Fruit fly (Drosophila melanogaster) whole organism, embryonic: Measurements from ENCODE around the gene APC4.

ENCODE experiments used
- Atf-2 ChIP-seq: fragments of 200-800 bp; sonication (Bioruptor generic); optimal IDR thresholded peaks from 2 replicates; lab custom pipeline; 2016; ENCODE audit warnings: missing biosample characterization, missing genetic modification characterization
- Blimp-1 ChIP-seq: fragments of 200-800 bp; sonication (Bioruptor generic); optimal IDR thresholded peaks from 3 replicates; lab custom pipeline; 2018; ENCODE audit warnings: missing biosample characterization, missing genetic modification characterization, mild to moderate bottlenecking, moderate library complexity, missing genetic modification reagents
- C15 ChIP-seq: fragments of 200-800 bp; sonication (Bioruptor generic); IDR thresholded peaks from 3 replicates; pipeline ENCODE4 v1.3.6; 2022; ENCODE audit warnings: missing biosample characterization, missing genetic modification characterization
- CG10959 ChIP-seq: fragments of 200-800 bp; sonication (Bioruptor generic); IDR thresholded peaks from 2 replicates; pipeline ENCODE4 v1.3.6; 2022; ENCODE audit warnings: missing biosample characterization, missing genetic modification characterization
- CG12659 ChIP-seq: fragments of 200-800 bp; sonication (Bioruptor generic); optimal IDR thresholded peaks from 3 replicates; lab custom pipeline; 2017; ENCODE audit warnings: mild to moderate bottlenecking, missing biosample characterization, missing genetic modification reagents, missing genetic modification characterization
- CG13287 ChIP-seq: fragments of 200-800 bp; sonication (Bioruptor generic); IDR thresholded peaks from 2 replicates; pipeline ENCODE4 v1.3.6; 2022; ENCODE audit warnings: missing biosample characterization, missing genetic modification characterization; ENCODE audit not compliant: partially characterized antibody
- CG14014 ChIP-seq: fragments of 200-800 bp; sonication (Bioruptor generic); IDR thresholded peaks from 2 replicates; pipeline ENCODE4 v1.3.6; 2022; ENCODE audit warnings: missing biosample characterization, missing genetic modification characterization
- CG15011 ChIP-seq: fragments of 200-800 bp; sonication (Bioruptor generic); optimal IDR thresholded peaks from 3 replicates; lab custom pipeline; 2018; ENCODE audit warnings: missing biosample characterization, mild to moderate bottlenecking, missing genetic modification characterization
- CG17328 ChIP-seq: fragments of 200-800 bp; sonication (Bioruptor generic); IDR thresholded peaks from 2 replicates; pipeline ENCODE4 v1.3.6; 2022; ENCODE audit warnings: missing biosample characterization, missing genetic modification characterization
- CG17385 ChIP-seq: fragments of 200-800 bp; sonication (Bioruptor generic); optimal IDR thresholded peaks from 3 replicates; lab custom pipeline; 2018; ENCODE audit warnings: missing biosample characterization, mild to moderate bottlenecking, missing genetic modification characterization
- CG17802 ChIP-seq: fragments of 200-800 bp; sonication (Bioruptor generic); optimal IDR thresholded peaks from 2 replicates; lab custom pipeline; 2018; ENCODE audit warnings: missing biosample characterization, mild to moderate bottlenecking, missing genetic modification characterization, moderate library complexity
- CG31388 ChIP-seq: fragments of 200-800 bp; sonication (Bioruptor generic); optimal IDR thresholded peaks from 2 replicates; lab custom pipeline; 2016; ENCODE audit warnings: missing biosample characterization, missing genetic modification characterization
- CG34224 ChIP-seq: fragments of 200-800 bp; sonication (Bioruptor generic); IDR thresholded peaks from 3 replicates; pipeline ENCODE4 v1.3.6; 2022; ENCODE audit warnings: missing biosample characterization, missing genetic modification characterization; ENCODE audit not compliant: partially characterized antibody
- CG3847 ChIP-seq: fragments of 200-800 bp; sonication (Bioruptor generic); IDR thresholded peaks from 2 replicates; pipeline ENCODE4 v1.3.6; 2022; ENCODE audit warnings: missing biosample characterization, missing genetic modification characterization
- CG5245 ChIP-seq: fragments of 200-800 bp; sonication (Bioruptor generic); optimal IDR thresholded peaks from 3 replicates; lab custom pipeline; 2016; ENCODE audit warnings: missing biosample characterization, missing genetic modification characterization
- CG7556 ChIP-seq: fragments of 200-800 bp; sonication (Bioruptor generic); optimal IDR thresholded peaks from 2 replicates; lab custom pipeline; 2017; ENCODE audit warnings: missing biosample characterization, mild to moderate bottlenecking, missing genetic modification characterization
- CG7786 ChIP-seq: fragments of 200-800 bp; sonication (Bioruptor generic); optimal IDR thresholded peaks from 2 replicates; lab custom pipeline; 2016; ENCODE audit warnings: missing biosample characterization, missing genetic modification characterization
- CG9817 ChIP-seq: fragments of 200-800 bp; sonication (Bioruptor generic); optimal IDR thresholded peaks from 2 replicates; lab custom pipeline; 2018; ENCODE audit warnings: missing biosample characterization, mild to moderate bottlenecking, missing genetic modification characterization, moderate library complexity
- Dek ChIP-seq: fragments of 200-800 bp; sonication (Bioruptor generic); optimal IDR thresholded peaks from 3 replicates; lab custom pipeline; 2019; ENCODE audit warnings: missing biosample characterization, mild to moderate bottlenecking, missing genetic modification characterization, moderate library complexity
- Drgx ChIP-seq: fragments of 200-800 bp; sonication (Bioruptor generic); IDR thresholded peaks from 2 replicates; pipeline ENCODE4 v1.3.6; 2022; ENCODE audit warnings: missing biosample characterization, missing genetic modification characterization
- Gug ChIP-seq: fragments of 200-800 bp; sonication (Bioruptor generic); IDR thresholded peaks from 4 replicates; pipeline ENCODE4 v1.3.6; 2022; ENCODE audit warnings: missing biosample characterization, missing genetic modification characterization
- Lhr ChIP-seq: fragments of 200-800 bp; sonication (Bioruptor generic); optimal IDR thresholded peaks from 3 replicates; lab custom pipeline; 2017; ENCODE audit warnings: mild to moderate bottlenecking, missing biosample characterization, missing genetic modification reagents, missing genetic modification characterization
- MESR4 ChIP-seq: fragments of 200-800 bp; sonication (Bioruptor generic); optimal IDR thresholded peaks from 2 replicates; lab custom pipeline; 2018; ENCODE audit warnings: missing biosample characterization, mild to moderate bottlenecking, missing genetic modification characterization, moderate library complexity
- MTF-1 ChIP-seq: fragments of 200-800 bp; sonication (Bioruptor generic); optimal IDR thresholded peaks from 2 replicates; lab custom pipeline; 2018; ENCODE audit warnings: missing biosample characterization, mild to moderate bottlenecking, missing genetic modification characterization, borderline replicate concordance
- Nf-YA ChIP-seq: fragments of 200-800 bp; sonication (Bioruptor generic); IDR thresholded peaks from 2 replicates; pipeline ENCODE4 v1.3.6; 2022; ENCODE audit warnings: missing biosample characterization, missing genetic modification characterization
- NfI ChIP-seq: fragments of 200-800 bp; sonication (Bioruptor generic); optimal IDR thresholded peaks from 3 replicates; lab custom pipeline; 2018; ENCODE audit warnings: missing biosample characterization, mild to moderate bottlenecking, missing genetic modification characterization, moderate library complexity
- Oaz ChIP-seq: fragments of 200-800 bp; sonication (Bioruptor generic); IDR thresholded peaks from 2 replicates; pipeline ENCODE4 v1.3.6; 2022; ENCODE audit warnings: missing biosample characterization, missing genetic modification characterization
- Sry-β ChIP-seq: fragments of 200-800 bp; sonication (Bioruptor generic); optimal IDR thresholded peaks from 2 replicates; lab custom pipeline; 2018; ENCODE audit warnings: missing biosample characterization, mild to moderate bottlenecking, missing genetic modification characterization, moderate library complexity
- br ChIP-seq: fragments of >200 bp; optimal IDR thresholded peaks from 2 replicates; lab custom pipeline; 2017
- btn ChIP-seq: fragments of 200-800 bp; sonication (Bioruptor generic); optimal IDR thresholded peaks from 2 replicates; lab custom pipeline; 2016; ENCODE audit warnings: missing biosample characterization, missing genetic modification characterization
- chn ChIP-seq: fragments of 200-800 bp; sonication (Bioruptor generic); optimal IDR thresholded peaks from 2 replicates; lab custom pipeline; 2016; ENCODE audit warnings: missing biosample characterization, missing genetic modification characterization
- crc ChIP-seq: fragments of 200-800 bp; sonication (Bioruptor generic); optimal IDR thresholded peaks from 2 replicates; lab custom pipeline; 2016; ENCODE audit warnings: missing biosample characterization, missing genetic modification characterization
- dm ChIP-seq: fragments of 200-800 bp; sonication (Bioruptor generic); optimal IDR thresholded peaks from 3 replicates; lab custom pipeline; 2016; ENCODE audit warnings: missing biosample characterization, missing genetic modification characterization
- dmrt99B ChIP-seq: fragments of 200-800 bp; sonication (Bioruptor generic); optimal IDR thresholded peaks from 2 replicates; lab custom pipeline; 2018; ENCODE audit warnings: missing biosample characterization, mild to moderate bottlenecking, missing genetic modification characterization, moderate library complexity
- esg ChIP-seq: fragments of 200-800 bp; sonication (Bioruptor generic); conservative IDR thresholded peaks from 2 replicates; pipeline ENCODE4 v1.3.6; 2022; ENCODE audit warnings: missing biosample characterization, missing genetic modification characterization
- fd102C ChIP-seq: fragments of 200-800 bp; sonication (Bioruptor generic); optimal IDR thresholded peaks from 2 replicates; lab custom pipeline; 2018; ENCODE audit warnings: missing biosample characterization, mild to moderate bottlenecking, missing genetic modification characterization, moderate library complexity
- gcm ChIP-seq: fragments of 200-800 bp; sonication (Bioruptor generic); optimal IDR thresholded peaks from 2 replicates; lab custom pipeline; 2019; ENCODE audit warnings: missing biosample characterization, mild to moderate bottlenecking, missing genetic modification characterization, moderate library complexity
- hb ChIP-seq: fragments of 200-800 bp; sonication (Bioruptor generic); IDR thresholded peaks from 3 replicates; pipeline ENCODE4 v1.3.6; 2022; ENCODE audit warnings: missing biosample characterization, missing genetic modification characterization; ENCODE audit not compliant: partially characterized antibody
- lilli ChIP-seq: fragments of 200-800 bp; sonication (Bioruptor generic); optimal IDR thresholded peaks from 3 replicates; lab custom pipeline; 2016; ENCODE audit warnings: missing biosample characterization, missing genetic modification characterization
- nerfin-1 ChIP-seq: fragments of 200-800 bp; sonication (Bioruptor generic); optimal IDR thresholded peaks from 3 replicates; lab custom pipeline; 2019; ENCODE audit warnings: missing biosample characterization, mild to moderate bottlenecking, missing genetic modification characterization, moderate library complexity
- nmo ChIP-seq: fragments of 200-800 bp; sonication (Bioruptor generic); optimal IDR thresholded peaks from 2 replicates; lab custom pipeline; 2018; ENCODE audit warnings: missing biosample characterization, mild to moderate bottlenecking, missing genetic modification characterization, moderate library complexity
- oc ChIP-seq: fragments of 200-800 bp; sonication (Bioruptor generic); optimal IDR thresholded peaks from 2 replicates; lab custom pipeline; 2018; ENCODE audit warnings: missing biosample characterization, mild to moderate bottlenecking, missing genetic modification characterization, moderate library complexity
- pita ChIP-seq: fragments of 200-800 bp; sonication (Bioruptor generic); optimal IDR thresholded peaks from 2 replicates; lab custom pipeline; 2017; ENCODE audit warnings: missing biosample characterization, mild to moderate bottlenecking, missing genetic modification characterization
- prd ChIP-seq, 3 experiments: fragments of >200 bp in 2 of 3; fragments of 200-800 bp in 1 of 3; sonication (Bioruptor generic) in 1 of 3; optimal IDR thresholded peaks in 2 of 3; IDR thresholded peaks in 1 of 3; 2 replicates in 2 of 3; 3 replicates in 1 of 3; pipeline versions ENCODE4 v1.3.6 to Lab custom; 2017 to 2022; ENCODE audit warnings: missing biosample characterization in 1 of 3, missing genetic modification characterization in 1 of 3
- pum ChIP-seq: fragments of 200-800 bp; sonication (Bioruptor generic); optimal IDR thresholded peaks from 2 replicates; lab custom pipeline; 2016; ENCODE audit warnings: missing biosample characterization, missing genetic modification characterization
- run ChIP-seq: fragments of 200-800 bp; sonication (Bioruptor generic); optimal IDR thresholded peaks from 3 replicates; lab custom pipeline; 2018; ENCODE audit warnings: missing biosample characterization, mild to moderate bottlenecking, missing genetic modification characterization
- schlank ChIP-seq: fragments of 200-800 bp; sonication (Bioruptor generic); optimal IDR thresholded peaks from 2 replicates; lab custom pipeline; 2018; ENCODE audit warnings: missing biosample characterization, mild to moderate bottlenecking, missing genetic modification characterization
- seq ChIP-seq: fragments of 200-800 bp; sonication (Bioruptor generic); IDR thresholded peaks from 2 replicates; pipeline ENCODE4 v1.3.6; 2022; ENCODE audit warnings: missing biosample characterization, missing genetic modification characterization
- so ChIP-seq: fragments of 200-800 bp; sonication (Bioruptor generic); IDR thresholded peaks from 3 replicates; pipeline ENCODE4 v1.3.6; 2022; ENCODE audit warnings: missing biosample characterization, missing genetic modification characterization
- wek ChIP-seq: fragments of 200-800 bp; sonication (Bioruptor generic); optimal IDR thresholded peaks from 3 replicates; lab custom pipeline; 2018; ENCODE audit warnings: missing biosample characterization, mild to moderate bottlenecking, missing genetic modification characterization, moderate library complexity

APC4 gene

DNA sequence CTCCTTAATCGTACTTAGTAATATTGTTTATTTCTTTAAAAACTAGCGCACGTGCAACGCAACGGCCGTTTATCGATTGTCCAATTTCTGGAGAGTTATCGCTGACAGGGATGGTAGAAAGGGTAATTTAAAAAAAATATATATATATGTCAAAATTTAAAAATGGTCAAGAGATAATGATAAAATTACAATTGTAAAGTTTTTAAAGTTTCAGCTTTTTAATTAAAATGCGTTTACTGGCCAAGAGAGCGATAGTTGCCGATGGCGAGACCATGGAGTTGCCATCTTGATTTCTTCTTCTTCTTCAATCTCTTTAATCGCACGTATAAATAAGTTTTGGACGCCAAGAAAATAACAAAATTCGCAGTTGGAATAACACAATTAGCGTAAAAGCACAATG is 1.8 kb upstream of the APC4 start, which contains the start of the genes CG7246 and HP1b (continued):
- TF ChIP-seq Nf-YA (GFP tag; lab: Robert Waterston, UW) (peak; percentile 72), Lhr (GFP tag; lab: Kevin White, UChicago) (no peak), gcm (GFP tag; lab: Kevin White, UChicago) (peak; percentile 64), CG7556 (GFP tag; lab: Kevin White, UChicago) (peak; percentile 44), CG17385 (GFP tag; lab: Kevin White, UChicago) (peak; percentile 95), schlank (no peak), prd (optimal IDR thresholded peaks at IDR 0.05; lab: Kevin White, UChicago) (no peak), prd (GFP tag; IDR thresholded peaks at IDR 0.05; lab: Robert Waterston, UW) (peak; percentile 84), MTF-1 (GFP tag; lab: Kevin White, UChicago) (no peak), CG12659 (GFP tag; lab: Kevin White, UChicago) (peak; percentile 69), CG34224 (GFP tag; lab: Robert Waterston, UW) (peak; percentile 75), CG14014 (peak; percentile 75), so (GFP tag; lab: Robert Waterston, UW) (peak; percentile 62; the same call in 1 of the 3 replicates), CG5245 (GFP tag; lab: Kevin White, UChicago) (peak; percentile 60), lilli (peak; percentile 79), nmo (peak; percentile 77), CG17328 (GFP tag; lab: Robert Waterston, UW) (peak; percentile 57; the same call in 1 of the 2 replicates), seq (GFP tag; lab: Robert Waterston, UW) (0 out of 2 replicates have a peak, but pooled peaks have one; percentile 34), CG7786 (GFP tag; lab: Kevin White, UChicago) (no peak), C15 (GFP tag; lab: Robert Waterston, UW) (peak; percentile 76; the same call in 2 of the 3 replicates), pum (no peak), btn (no peak), run (no peak), Drgx (GFP tag; lab: Robert Waterston, UW) (peak; percentile 64), CG17802 (tag; lab: Kevin White, UChicago) (peak; percentile 41), dmrt99B (tag; lab: Kevin White, UChicago) (peak; percentile 48), CG15011 (GFP tag; lab: Kevin White, UChicago) (no peak), CG31388 (GFP tag; lab: Kevin White, UChicago) (peak; percentile 24), MESR4 (GFP tag; lab: Kevin White, UChicago) (peak; percentile 25), chn (GFP tag; lab: Kevin White, UChicago) (no peak), CG13287 (GFP tag; lab: Robert Waterston, UW) (peak; percentile 83), Atf-2 (GFP tag; lab: Kevin White, UChicago) (no peak), nerfin-1 (tag; lab: Kevin White, UChicago) (peak; percentile 41), Sry-β (GFP tag; lab: Kevin White, UChicago) (peak; percentile 67), Gug (GFP tag; lab: Robert Waterston, UW) (peak; percentile 70; the same call in 2 of the 4 replicates), CG10959 (no peak), oc (tag; lab: Kevin White, UChicago) (peak; percentile 3), Blimp-1 (GFP tag; lab: Kevin White, UChicago) (peak; percentile 63), Oaz (GFP tag; lab: Robert Waterston, UW) (peak; percentile 8; the same call in 1 of the 2 replicates), wek (no peak), esg (GFP tag; lab: Robert Waterston, UW) (peak; percentile 71), br (lab: Kevin White, UChicago) (no peak), dm (GFP tag; lab: Kevin White, UChicago) (peak; percentile 27), Dek (peak; percentile 64), CG9817 (peak; percentile 64), hb (GFP tag; lab: Robert Waterston, UW) (0 out of 3 replicates have a peak, but pooled peaks have one; percentile 57), NfI (GFP tag; lab: Kevin White, UChicago) (peak; percentile 62), pita (GFP tag; lab: Kevin White, UChicago) (no peak), fd102C (GFP tag; lab: Kevin White, UChicago) (no peak), CG3847 (GFP tag; lab: Robert Waterston, UW) (peak; percentile 60), crc (GFP tag; lab: Kevin White, UChicago) (no peak)
